Worm (Caenorhabditis elegans): ENCODE measurements around the gene acly-1.

ce11 chrX:1503698-1504501 is 24.6 kb downstream of the acly-1 start:
- TF ChIP-seq ama-1 (optimal IDR thresholded peaks at IDR 0.05) (no peak), tbx-11 (GFP tag; IDR thresholded peaks at IDR 0.05) (no peak), sea-1 (GFP tag; conservative IDR thresholded peaks at IDR 0.05) (no peak), hmg-4 (GFP tag; optimal IDR thresholded peaks at IDR 0.05) (no peak), ceh-36 (tag; optimal IDR thresholded peaks at IDR 0.05) (no peak), hnd-1 (tag; optimal IDR thresholded peaks at IDR 0.05) (no peak), scrt-1 (GFP tag; IDR thresholded peaks at IDR 0.05) (no peak), tbx-37 (GFP tag; conservative IDR thresholded peaks at IDR 0.05) (no peak), F13C5.2 (tag; optimal IDR thresholded peaks at IDR 0.05) (no peak), B0310.2 (tag; optimal IDR thresholded peaks at IDR 0.05) (no peak), flt-1 (GFP tag; IDR thresholded peaks at IDR 0.05) (no peak)
